Worm (Caenorhabditis elegans) whole organism, midembryonic: ENCODE results near the gene dyf-4.

Experiments used
- T22C8.4 ChIP-seq: fragments of 200-800 bp; sonication (Bioruptor generic); IDR thresholded peaks from 2 replicates; pipeline ENCODE4 v1.3.6; 2022; ENCODE audit warnings: missing genetic modification characterization, missing compliant biosample characterization
- cog-1 ChIP-seq: sonication (generic microtip); optimal IDR thresholded peaks from 2 replicates; lab custom pipeline; 2016; ENCODE audit warnings: missing genetic modification characterization, missing compliant biosample characterization
- flt-1 ChIP-seq: fragments of 200-800 bp; sonication (Bioruptor generic); IDR thresholded peaks from 2 replicates; pipeline ENCODE4 v1.3.6; 2022; ENCODE audit warnings: missing genetic modification characterization, missing compliant biosample characterization
- klf-2 ChIP-seq: fragments of 200-800 bp; sonication (Bioruptor generic); conservative IDR thresholded peaks from 2 replicates; pipeline ENCODE4 v1.3.6; 2022; ENCODE audit warnings: missing genetic modification reagents, missing genetic modification characterization, missing compliant biosample characterization
- med-1 ChIP-seq: sonication (generic microtip); optimal IDR thresholded peaks from 2 replicates; lab custom pipeline; 2017; ENCODE audit warnings: missing genetic modification characterization, mild to moderate bottlenecking, missing compliant biosample characterization, antibody characterized with exemption, missing genetic modification reagents; ENCODE audit not compliant: insufficient read depth
- ref-1 ChIP-seq: fragments of 200-800 bp; sonication (Bioruptor generic); conservative IDR thresholded peaks from 2 replicates; pipeline ENCODE4 v1.3.6; 2022; ENCODE audit warnings: missing genetic modification reagents, missing genetic modification characterization, missing compliant biosample characterization
- tab-1 ChIP-seq: fragments of 200-800 bp; sonication (Bioruptor generic); IDR thresholded peaks from 2 replicates; pipeline ENCODE4 v1.3.6; 2022; ENCODE audit warnings: missing genetic modification characterization, missing compliant biosample characterization
- ztf-23 ChIP-seq: fragments of 200-800 bp; sonication (Bioruptor generic); IDR thresholded peaks from 2 replicates; pipeline ENCODE4 v1.3.6; 2022; ENCODE audit warnings: missing genetic modification reagents, missing genetic modification characterization, missing compliant biosample characterization
- ztf-29 ChIP-seq: fragments of 200-800 bp; sonication (Bioruptor generic); IDR thresholded peaks from 2 replicates; pipeline ENCODE4 v1.3.6; 2022; ENCODE audit warnings: missing genetic modification reagents, missing genetic modification characterization, missing compliant biosample characterization

Gene dyf-4

ce11 chrV:12512773-12513172 lies 12.8 kb downstream of the dyf-4 start, which contains the start of the genes T28H10.2 and lgmn-1:
Gene T28H10.2, minus strand, starts transcription at chrV:12512949.
Gene lgmn-1, plus strand, starts transcription at chrV:12513056.
- TF ChIP-seq tab-1: no peak
- TF ChIP-seq T22C8.4 (GFP tag; lab: Robert Waterston, UW): no peak
- TF ChIP-seq ztf-23: no peak
- no peak for TF ChIP-seq cog-1 (tag; lab: Kevin White, UChicago)
- TF ChIP-seq ztf-29 (GFP tag; lab: Robert Waterston, UW): no peak
- TF ChIP-seq med-1 (GFP tag; lab: Kevin White, UChicago): no peak

- no peak for TF ChIP-seq ztf-29 (GFP tag; lab: Robert Waterston, UW)
- no peak for TF ChIP-seq ztf-23
- TF ChIP-seq cog-1 (tag; lab: Kevin White, UChicago): no peak
Measured at ce11 chrV:12511946-12512345, 13.6 kb downstream of the dyf-4 start.

DNA sequence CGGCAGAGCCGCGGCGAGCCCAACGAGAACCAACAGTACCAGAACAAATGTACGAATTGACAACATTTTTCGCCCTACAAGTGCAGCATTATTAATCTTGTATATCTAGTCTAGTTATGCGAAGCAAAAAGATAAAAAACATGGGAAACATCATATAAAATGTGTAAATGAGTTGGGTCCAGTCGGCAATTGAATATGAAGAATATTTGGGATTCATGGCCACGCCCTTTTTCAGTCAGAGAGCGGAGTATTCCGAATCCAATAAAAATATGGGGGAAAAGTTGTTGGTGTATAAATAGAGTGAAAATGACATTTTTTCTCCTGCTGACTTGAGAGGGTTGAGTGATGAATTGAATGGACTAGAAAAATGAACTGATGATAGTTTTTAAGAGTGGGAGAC lies 19.4 kb downstream of the dyf-4 start, which contains the start of gene nlp-46:
Gene nlp-46 (minus strand): TSS at position 101 of the 400 bp plus-strand sequence.
- TF ChIP-seq tab-1 (no peak), ztf-23 (no peak), ref-1 (no peak), klf-2 (GFP tag; lab: Robert Waterston, UW) (no peak), ztf-29 (GFP tag; lab: Robert Waterston, UW) (no peak), flt-1 (GFP tag; lab: Robert Waterston, UW) (no peak), T22C8.4 (GFP tag; lab: Robert Waterston, UW) (no peak), med-1 (GFP tag; lab: Kevin White, UChicago) (no peak), cog-1 (tag; lab: Kevin White, UChicago) (no peak)

DNA sequence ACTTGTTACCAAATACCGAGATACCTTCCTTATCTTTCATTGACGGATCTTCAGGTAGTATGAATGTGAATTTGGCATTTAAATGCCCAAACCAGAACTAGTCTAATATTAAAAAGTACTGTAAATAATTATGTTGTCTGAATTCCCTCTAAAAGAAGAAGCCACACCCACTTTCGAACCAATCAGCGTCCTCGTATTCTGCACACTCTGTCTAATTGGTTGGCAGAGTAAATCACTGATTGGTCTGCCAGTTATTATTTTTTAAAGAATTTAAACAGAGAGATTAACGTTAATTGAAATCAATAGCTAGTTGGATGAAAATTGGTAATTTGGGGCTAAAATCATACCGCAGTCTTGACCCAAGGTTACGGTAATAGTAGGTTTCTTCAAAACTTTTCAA lies 19.8 kb downstream of the dyf-4 start:
- TF ChIP-seq flt-1 (GFP tag; lab: Robert Waterston, UW): no peak
- TF ChIP-seq tab-1: no peak
- TF ChIP-seq ref-1: no peak
- no peak for TF ChIP-seq cog-1 (tag; lab: Kevin White, UChicago)
- TF ChIP-seq klf-2 (GFP tag; lab: Robert Waterston, UW): no peak
- no peak for TF ChIP-seq ztf-29 (GFP tag; lab: Robert Waterston, UW)
- TF ChIP-seq med-1 (GFP tag; lab: Kevin White, UChicago): no peak
- no peak for TF ChIP-seq T22C8.4 (GFP tag; lab: Robert Waterston, UW)
- no peak for TF ChIP-seq ztf-23

ce11 chrV:12503494-12503893 lies 22.0 kb downstream of the dyf-4 start, which contains the start of gene T28H10.1:
Gene T28H10.1, plus strand, starts transcription at chrV:12503794.
- TF ChIP-seq tab-1: no peak
- no peak for TF ChIP-seq ref-1
- no peak for TF ChIP-seq cog-1 (tag; lab: Kevin White, UChicago)
- TF ChIP-seq flt-1 (GFP tag; lab: Robert Waterston, UW): no peak
- TF ChIP-seq T22C8.4 (GFP tag; lab: Robert Waterston, UW): no peak
- TF ChIP-seq klf-2 (GFP tag; lab: Robert Waterston, UW): no peak
- no peak for TF ChIP-seq ztf-29 (GFP tag; lab: Robert Waterston, UW)
- TF ChIP-seq ztf-23: no peak

DNA sequence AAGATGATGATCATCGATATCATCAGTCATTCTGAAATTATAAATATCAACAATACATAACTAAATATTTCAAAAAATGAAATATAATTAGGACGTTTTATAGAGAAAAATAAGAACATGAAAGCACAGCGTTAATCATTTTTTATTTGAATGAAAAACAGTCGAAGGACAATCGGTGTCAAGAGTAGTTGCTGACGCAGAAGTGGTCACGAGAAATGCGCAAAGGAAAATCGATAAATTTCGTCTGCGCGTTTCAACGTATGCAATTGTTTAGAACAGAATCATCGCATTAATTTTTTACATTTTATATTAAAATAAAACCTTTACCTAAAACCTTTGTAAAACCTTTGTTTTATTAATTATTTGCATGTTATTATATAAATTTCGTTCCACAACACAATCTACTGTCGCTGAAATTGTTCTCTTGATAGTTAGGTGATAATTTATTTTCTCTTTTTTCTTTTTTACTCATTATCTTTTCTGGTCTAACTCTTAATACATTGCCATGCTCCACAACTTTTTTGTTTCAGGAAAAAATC lies 27.7 kb downstream of the dyf-4 start, which contains the start of the genes W04D2.4 and rbm-25:
Gene W04D2.4 (minus strand): TSS at position 31 of the 539 bp plus-strand sequence.
Gene rbm-25 (plus strand): TSS at position 489 of the 539 bp plus-strand sequence.
- TF ChIP-seq ztf-23: no peak
- no peak for TF ChIP-seq med-1 (GFP tag; lab: Kevin White, UChicago)
- TF ChIP-seq T22C8.4 (GFP tag; lab: Robert Waterston, UW): peak; percentile 94
- TF ChIP-seq ztf-29 (GFP tag; lab: Robert Waterston, UW): no peak
- TF ChIP-seq klf-2 (GFP tag; lab: Robert Waterston, UW): no peak
- TF ChIP-seq cog-1 (tag; lab: Kevin White, UChicago): no peak
- TF ChIP-seq tab-1: no peak
- no peak for TF ChIP-seq ref-1

DNA sequence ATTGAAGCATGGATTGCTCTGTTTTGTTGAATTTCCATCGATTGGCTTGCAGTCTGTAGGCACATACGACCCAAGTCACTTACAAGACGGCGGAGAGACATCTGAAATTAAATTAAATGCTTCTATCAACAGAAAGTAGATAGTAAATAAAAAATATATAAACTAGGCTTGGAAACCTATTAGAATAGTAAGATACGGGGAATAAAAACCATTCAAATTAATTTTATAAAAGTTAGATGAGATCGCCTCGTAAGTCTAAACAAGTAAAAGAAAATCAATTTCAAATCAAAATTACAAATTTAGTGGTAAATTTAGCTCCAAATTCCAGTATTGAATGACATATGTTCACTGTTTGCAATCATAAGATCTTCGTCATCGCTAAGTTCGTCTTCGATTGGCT lies 31.0 kb downstream of the dyf-4 start, which contains the start of gene mrps-11:
Gene mrps-11 (minus strand): TSS at position 101 of the 400 bp plus-strand sequence.
- TF ChIP-seq ztf-23: no peak
- no peak for TF ChIP-seq klf-2 (GFP tag; lab: Robert Waterston, UW)
- no peak for TF ChIP-seq tab-1
- no peak for TF ChIP-seq ztf-29 (GFP tag; lab: Robert Waterston, UW)
- no peak for TF ChIP-seq flt-1 (GFP tag; lab: Robert Waterston, UW)
- TF ChIP-seq cog-1 (tag; lab: Kevin White, UChicago): no peak

DNA sequence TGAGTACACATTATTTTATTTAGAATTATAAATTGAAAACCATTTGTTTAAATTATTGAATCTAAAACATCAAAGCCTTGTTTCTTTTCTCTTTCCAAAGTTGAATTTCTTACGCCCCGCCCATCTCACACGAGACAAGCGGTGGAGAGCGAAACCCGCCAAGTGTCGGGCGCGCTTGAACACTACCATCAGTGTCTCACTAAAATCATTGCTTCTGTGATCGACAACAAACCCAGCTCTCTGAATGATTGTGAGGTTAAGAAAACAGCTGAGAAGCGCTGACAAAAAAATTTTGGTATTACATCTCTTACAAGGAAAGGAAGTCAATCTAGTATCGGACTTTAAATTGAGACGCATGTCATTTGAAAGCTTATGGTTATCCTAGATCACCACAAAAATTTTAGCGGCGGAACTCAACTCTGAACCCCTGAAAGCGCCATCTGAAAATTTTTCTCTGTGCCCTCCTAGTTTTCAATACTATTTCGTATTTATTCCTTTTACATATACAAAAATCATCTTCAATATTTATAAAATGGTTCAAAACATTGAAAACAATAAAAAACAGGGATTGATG lies 34.4 kb downstream of the dyf-4 start:
- no peak for TF ChIP-seq ztf-23
- 0 out of 2 replicates have a peak, but pooled peaks have one; percentile 16 for TF ChIP-seq klf-2 (GFP tag; lab: Robert Waterston, UW)
- peak; percentile 23; the same call in 1 of the 2 replicates for TF ChIP-seq flt-1 (GFP tag; lab: Robert Waterston, UW)

DNA sequence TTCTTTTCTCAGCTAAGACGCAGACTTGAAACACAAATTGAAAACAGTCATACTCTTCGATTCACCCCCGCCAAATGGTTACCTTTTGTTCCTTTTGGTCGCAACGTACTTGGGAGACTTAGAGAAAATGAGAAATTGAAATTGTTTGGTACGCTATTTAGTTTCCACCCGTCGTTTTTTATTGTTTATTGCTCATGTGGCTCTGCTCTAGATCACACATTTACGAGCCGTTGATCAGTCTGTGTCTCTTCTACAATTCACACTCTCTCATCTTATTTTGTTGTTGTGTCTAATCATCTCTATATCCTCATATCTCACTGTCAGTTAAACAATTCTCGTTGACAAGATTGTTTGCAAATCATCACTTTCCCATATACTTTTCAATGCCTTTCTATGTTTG lies 37.5 kb downstream of the dyf-4 start:
- TF ChIP-seq med-1 (GFP tag; lab: Kevin White, UChicago): no peak
- no peak for TF ChIP-seq ztf-23
- no peak for TF ChIP-seq klf-2 (GFP tag; lab: Robert Waterston, UW)
- TF ChIP-seq cog-1 (tag; lab: Kevin White, UChicago): no peak
- no peak for TF ChIP-seq tab-1
- TF ChIP-seq ztf-29 (GFP tag; lab: Robert Waterston, UW): no peak
- TF ChIP-seq ref-1: no peak
- TF ChIP-seq flt-1 (GFP tag; lab: Robert Waterston, UW): no peak
- no peak for TF ChIP-seq T22C8.4 (GFP tag; lab: Robert Waterston, UW)

DNA sequence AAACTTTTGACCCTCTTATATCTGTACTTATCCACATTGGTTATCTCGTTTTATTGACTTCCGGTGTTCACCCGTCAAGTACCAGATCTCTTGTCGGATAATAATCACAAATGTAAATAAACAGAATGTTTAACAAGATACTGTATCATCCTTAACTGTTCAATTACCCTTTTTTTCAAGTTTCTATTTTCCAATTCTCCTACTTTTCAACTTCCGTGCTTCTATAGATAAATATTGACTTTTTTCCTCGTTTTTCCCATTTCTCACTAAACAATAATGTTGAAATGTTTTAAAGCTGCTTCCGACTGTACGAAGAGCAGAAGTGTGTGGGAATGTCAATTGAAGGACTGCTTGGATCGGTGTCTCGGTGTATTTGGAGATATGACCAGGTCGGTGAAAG lies 38.6 kb downstream of the dyf-4 start, which contains the start of gene inx-11:
Gene inx-11 (plus strand): TSS at position 301 of the 400 bp plus-strand sequence.
- TF ChIP-seq tab-1 (no peak), T22C8.4 (GFP tag; lab: Robert Waterston, UW) (no peak), ref-1 (no peak), klf-2 (GFP tag; lab: Robert Waterston, UW) (no peak), cog-1 (tag; lab: Kevin White, UChicago) (no peak)
